Fruit fly (Drosophila melanogaster) whole organism, adult: Measurements from ENCODE around the gene RluA-2.

Source experiments
- CG5204 ChIP-seq: fragments of 200-800 bp; sonication (Bioruptor generic); optimal IDR thresholded peaks from 2 replicates; lab custom pipeline; 2016; ENCODE audit warnings: missing biosample characterization, missing genetic modification characterization
- CG7045 ChIP-seq: fragments of 200-800 bp; sonication (Bioruptor generic); optimal IDR thresholded peaks from 2 replicates; lab custom pipeline; 2017; ENCODE audit warnings: missing biosample characterization, mild to moderate bottlenecking, missing genetic modification characterization
- Crg-1 ChIP-seq: fragments of 200-800 bp; sonication (Bioruptor generic); optimal IDR thresholded peaks from 2 replicates; lab custom pipeline; 2016; ENCODE audit warnings: missing biosample characterization, missing genetic modification characterization
- Hr96 ChIP-seq: fragments of 200-800 bp; sonication (Bioruptor generic); optimal IDR thresholded peaks from 2 replicates; lab custom pipeline; 2016; ENCODE audit warnings: missing biosample characterization, missing genetic modification characterization
- bab1 ChIP-seq: fragments of 200-800 bp; sonication (Bioruptor generic); optimal IDR thresholded peaks from 3 replicates; lab custom pipeline; 2019; ENCODE audit warnings: missing biosample characterization, mild to moderate bottlenecking, missing genetic modification characterization, moderate library complexity
- cic ChIP-seq: fragments of 200-800 bp; sonication (Bioruptor generic); optimal IDR thresholded peaks from 2 replicates; lab custom pipeline; 2017; ENCODE audit warnings: missing biosample characterization, mild to moderate bottlenecking, missing genetic modification characterization, moderate library complexity
- cnc ChIP-seq, 2 experiments: fragments of >200 bp; optimal IDR thresholded peaks; 2 replicates each; lab custom pipeline; 2017
- kay ChIP-seq: fragments of 200-800 bp; sonication (Bioruptor generic); peaks from one replicate; lab custom pipeline; 2016; ENCODE audit warnings: missing biosample characterization, missing genetic modification characterization, borderline replicate concordance
- ovo ChIP-seq: fragments of 200-800 bp; sonication (Bioruptor generic); optimal IDR thresholded peaks from 2 replicates; lab custom pipeline; 2016; ENCODE audit warnings: missing biosample characterization, missing genetic modification characterization
- tj ChIP-seq: fragments of 200-800 bp; sonication (Bioruptor generic); optimal IDR thresholded peaks from 3 replicates; lab custom pipeline; 2017; ENCODE audit warnings: missing biosample characterization, mild to moderate bottlenecking, missing genetic modification characterization, moderate library complexity
- toe ChIP-seq: fragments of 200-800 bp; sonication (Bioruptor generic); optimal IDR thresholded peaks from 2 replicates; lab custom pipeline; 2016; ENCODE audit warnings: missing biosample characterization, missing genetic modification characterization

DNA sequence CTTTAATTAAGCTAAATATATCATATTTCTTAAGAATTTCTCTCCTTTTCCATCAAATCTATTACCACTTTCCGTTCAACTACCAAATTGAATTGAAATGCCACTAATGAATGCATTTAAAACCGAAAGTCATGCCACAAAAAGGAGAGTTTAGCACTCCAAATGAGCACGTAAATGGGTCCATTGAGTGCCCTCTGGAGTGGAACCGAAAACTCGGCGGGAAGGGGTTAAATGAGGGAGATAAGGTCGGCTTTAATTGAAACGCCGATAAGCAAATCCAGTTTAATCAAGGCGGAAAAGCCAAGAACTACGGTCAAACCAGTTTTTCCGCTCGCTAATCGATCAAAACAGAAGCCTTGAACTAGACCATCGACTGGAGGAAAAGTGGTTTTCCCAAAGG lies 28.5 kb downstream of the RluA-2 start:
- TF ChIP-seq kay = no peak
- no peak for TF ChIP-seq CG7045 (GFP tag; lab: Kevin White, UChicago)
- TF ChIP-seq cic (GFP tag; lab: Kevin White, UChicago) = no peak
- no peak for TF ChIP-seq Crg-1 (GFP tag; lab: Kevin White, UChicago)
- TF ChIP-seq cnc (optimal IDR thresholded peaks at IDR 0.05; lab: Kevin White, UChicago) = no peak
- no peak for TF ChIP-seq bab1 (GFP tag; lab: Kevin White, UChicago)
- TF ChIP-seq CG5204 = no peak
- TF ChIP-seq ovo (GFP tag; lab: Kevin White, UChicago) = no peak
- no peak for TF ChIP-seq Hr96
- TF ChIP-seq toe (GFP tag; lab: Kevin White, UChicago) = no peak
- no peak for TF ChIP-seq tj
